Fruit fly (Drosophila melanogaster): ENCODE results near the gene CG9922.

Gene CG9922

DNA sequence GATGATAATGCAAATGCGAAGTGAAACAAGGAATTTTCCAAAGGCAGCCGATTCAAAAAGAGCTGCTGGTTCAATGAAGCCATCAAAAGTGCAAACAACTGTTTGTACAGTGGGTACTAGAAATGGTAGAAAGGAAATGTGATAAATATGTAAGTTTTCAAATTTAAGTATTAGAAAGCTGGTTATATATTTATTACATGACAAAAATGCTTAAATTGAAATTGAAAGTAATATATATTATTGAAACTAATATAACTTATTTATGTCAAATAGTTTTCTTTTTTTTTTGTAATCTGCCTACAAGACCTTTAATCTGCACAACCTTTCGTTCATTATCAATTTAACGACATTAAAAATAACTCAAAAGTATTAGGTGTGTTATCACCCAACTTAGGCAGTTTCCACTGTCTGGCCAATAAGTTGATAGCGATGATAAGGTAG lies 12.5 kb upstream of the CG9922 start (continued):
- TF ChIP-seq CkIIα-i1 (GFP tag; IDR thresholded peaks at IDR 0.05) (no peak), dati (GFP tag; IDR thresholded peaks at IDR 0.05) (no peak), CG18476 (GFP tag; optimal IDR thresholded peaks at IDR 0.05) (no peak), Dad (GFP tag; optimal IDR thresholded peaks at IDR 0.05) (no peak), fru (optimal IDR thresholded peaks at IDR 0.05) (no peak), mirr (GFP tag; optimal IDR thresholded peaks at IDR 0.05) (no peak), Sin3A (optimal IDR thresholded peaks at IDR 0.05) (no peak), CG12155 (GFP tag; optimal IDR thresholded peaks at IDR 0.05) (peak; percentile 9), CG7963 (GFP tag; IDR thresholded peaks at IDR 0.05; ENCODE audit: partially characterized antibody) (no peak), Lim3 (GFP tag; IDR thresholded peaks at IDR 0.05) (no peak), sob (GFP tag; IDR thresholded peaks at IDR 0.05) (no peak), bab2 (GFP tag; optimal IDR thresholded peaks at IDR 0.05) (no peak), cad (GFP tag; optimal IDR thresholded peaks at IDR 0.05) (no peak), Atf3 (GFP tag; optimal IDR thresholded peaks at IDR 0.05) (no peak), stc (GFP tag; IDR thresholded peaks at IDR 0.05) (no peak), jumu (GFP tag; optimal IDR thresholded peaks at IDR 0.05) (no peak), sima (GFP tag; optimal IDR thresholded peaks at IDR 0.05) (no peak), hth (optimal IDR thresholded peaks at IDR 0.05) (no peak), gsb-n (tag; optimal IDR thresholded peaks at IDR 0.05) (no peak), CG17186 (GFP tag; optimal IDR thresholded peaks at IDR 0.05) (no peak), CG32532 (GFP tag; IDR thresholded peaks at IDR 0.05) (0 out of 2 replicates have a peak, but pooled peaks have one; percentile 12), CG15696 (tag; optimal IDR thresholded peaks at IDR 0.05) (no peak), fd96Cb (tag; optimal IDR thresholded peaks at IDR 0.05) (no peak), E2f2 (GFP tag; IDR thresholded peaks at IDR 0.05) (no peak), HLH54F (GFP tag; optimal IDR thresholded peaks at IDR 0.05) (no peak), luna (GFP tag; optimal IDR thresholded peaks at IDR 0.05) (no peak), nom (GFP tag; optimal IDR thresholded peaks at IDR 0.05) (no peak), nerfin-1 (tag; optimal IDR thresholded peaks at IDR 0.05) (no peak), disco-r (GFP tag; optimal IDR thresholded peaks at IDR 0.05) (no peak), CG15601 (tag; optimal IDR thresholded peaks at IDR 0.05) (no peak), Eip74EF (GFP tag; optimal IDR thresholded peaks at IDR 0.05) (no peak), gce (GFP tag; IDR thresholded peaks at IDR 0.05) (no peak), Chrac-16 (GFP tag; optimal IDR thresholded peaks at IDR 0.05) (no peak), Ssrp (tag; optimal IDR thresholded peaks at IDR 0.05) (no peak), CG15479 (GFP tag; optimal IDR thresholded peaks at IDR 0.05) (no peak), chn (GFP tag; optimal IDR thresholded peaks at IDR 0.05) (no peak), CG16813 (GFP tag; IDR thresholded peaks at IDR 0.05; ENCODE audit: partially characterized antibody) (no peak), CG11723 (GFP tag; optimal IDR thresholded peaks at IDR 0.05) (no peak), CG17612 (GFP tag; IDR thresholded peaks at IDR 0.05) (no peak), CG3726 (GFP tag; IDR thresholded peaks at IDR 0.05) (no peak), CG31441 (GFP tag; IDR thresholded peaks at IDR 0.05) (peak; percentile 26; the same call in 1 of the 2 replicates), knrl (GFP tag; IDR thresholded peaks at IDR 0.05; ENCODE audit: partially characterized antibody) (no peak), CG9817 (tag; optimal IDR thresholded peaks at IDR 0.05) (no peak), CG5245 (GFP tag; optimal IDR thresholded peaks at IDR 0.05) (no peak), CG2116 (GFP tag; optimal IDR thresholded peaks at IDR 0.05) (no peak), salm (tag; optimal IDR thresholded peaks at IDR 0.05) (no peak), onecut (GFP tag; IDR thresholded peaks at IDR 0.05) (no peak), CG12659 (GFP tag; optimal IDR thresholded peaks at IDR 0.05) (peak; percentile 36), D (optimal IDR thresholded peaks at IDR 0.05) (no peak), D (GFP tag; optimal IDR thresholded peaks at IDR 0.05) (no peak), CG4424 (GFP tag; optimal IDR thresholded peaks at IDR 0.05) (no peak), ind (GFP tag; optimal IDR thresholded peaks at IDR 0.05) (no peak), CG10147 (GFP tag; optimal IDR thresholded peaks at IDR 0.05) (no peak)
